Worm (Caenorhabditis elegans) whole organism, dauer: ENCODE results near the gene C39B5.6.

Experiments used
- unc-62 ChIP-seq: sonication (generic microtip); optimal IDR thresholded peaks from 2 replicates; lab custom pipeline; 2017; ENCODE audit warnings: missing biosample characterization, missing genetic modification reagents, missing genetic modification characterization

C39B5.6 gene

ce11 chrIII:2197706-2198105 is at the start of gene C39B5.6:
TSS of gene C39B5.6 (plus strand) at chrIII:2198006.
- TF ChIP-seq unc-62 (GFP tag; lab: Kevin White, UChicago), result no peak

ce11 chrIII:2150555-2150954 is 47.3 kb upstream of the C39B5.6 start:
- TF ChIP-seq unc-62 (GFP tag; lab: Kevin White, UChicago), result no peak

- no peak for TF ChIP-seq unc-62 (GFP tag; lab: Kevin White, UChicago)
Observed at ce11 chrIII:2151480-2151995, 46.3 kb upstream of the C39B5.6 start, which contains the start of gene gcn-1. TSS of gene gcn-1 (plus strand) at chrIII:2151945.

ce11 chrIII:2159152-2159551 is 38.7 kb upstream of the C39B5.6 start:
- no peak for TF ChIP-seq unc-62 (GFP tag; lab: Kevin White, UChicago)

ce11 chrIII:2169445-2169844 is 28.4 kb upstream of the C39B5.6 start:
- TF ChIP-seq unc-62 (GFP tag; lab: Kevin White, UChicago), result no peak

ce11 chrIII:2170556-2170955 is 27.2 kb upstream of the C39B5.6 start:
- TF ChIP-seq unc-62 (GFP tag; lab: Kevin White, UChicago), result no peak

ce11 chrIII:2171892-2172591 is 25.8 kb upstream of the C39B5.6 start:
- TF ChIP-seq unc-62 (GFP tag; lab: Kevin White, UChicago), result no peak

ce11 chrIII:2205155-2205554 is 7.3 kb downstream of the C39B5.6 start:
- TF ChIP-seq unc-62 (GFP tag; lab: Kevin White, UChicago), result no peak

ce11 chrIII:2207864-2208263 is 10.1 kb downstream of the C39B5.6 start, which contains the start of gene C39B5.5:
TSS of gene C39B5.5 (plus strand) at chrIII:2208164.
- TF ChIP-seq unc-62 (GFP tag; lab: Kevin White, UChicago), result no peak

- no peak for TF ChIP-seq unc-62 (GFP tag; lab: Kevin White, UChicago)
Observed at ce11 chrIII:2210601-2211000, 12.8 kb downstream of the C39B5.6 start.

ce11 chrIII:2211120-2211519 is 13.3 kb downstream of the C39B5.6 start, which contains the start of gene C39B5.14:
TSS of gene C39B5.14 (plus strand) at chrIII:2211420.
- no peak for TF ChIP-seq unc-62 (GFP tag; lab: Kevin White, UChicago)

- TF ChIP-seq unc-62 (GFP tag; lab: Kevin White, UChicago), result no peak
Observed at ce11 chrIII:2212343-2212742, 14.5 kb downstream of the C39B5.6 start.

ce11 chrIII:2219408-2219807 is 21.6 kb downstream of the C39B5.6 start, which contains the start of gene fbxa-12:
TSS of gene fbxa-12 (plus strand) at chrIII:2219708.
- no peak for TF ChIP-seq unc-62 (GFP tag; lab: Kevin White, UChicago)

ce11 chrIII:2223932-2224331 is 26.1 kb downstream of the C39B5.6 start, which contains the start of gene srd-65:
TSS of gene srd-65 (minus strand) at chrIII:2224032.
- no peak for TF ChIP-seq unc-62 (GFP tag; lab: Kevin White, UChicago)

ce11 chrIII:2224478-2224877 is 26.7 kb downstream of the C39B5.6 start, which contains the start of gene fbxa-38:
TSS of gene fbxa-38 (plus strand) at chrIII:2224672.
- TF ChIP-seq unc-62 (GFP tag; lab: Kevin White, UChicago), result no peak

- no peak for TF ChIP-seq unc-62 (GFP tag; lab: Kevin White, UChicago)
Observed at ce11 chrIII:2227407-2227806, 29.6 kb downstream of the C39B5.6 start, which contains the start of gene fbxa-62. TSS of gene fbxa-62 (plus strand) at chrIII:2227707.

- no peak for TF ChIP-seq unc-62 (GFP tag; lab: Kevin White, UChicago)
Observed at ce11 chrIII:2232360-2232759, 34.6 kb downstream of the C39B5.6 start, which contains the start of gene fbxa-47. TSS of gene fbxa-47 (minus strand) at chrIII:2232460.
